Fruit fly (Drosophila melanogaster) whole organism, prepupa: Measurements from ENCODE around the gene CG8292.

ENCODE experiments used
- Blimp-1 ChIP-seq: fragments of 200-800 bp; sonication (Bioruptor generic); optimal IDR thresholded peaks from 3 replicates; lab custom pipeline; 2017; ENCODE audit warnings: missing biosample characterization, missing genetic modification characterization, mild to moderate bottlenecking, moderate library complexity, missing genetic modification reagents
- CG10631 ChIP-seq: fragments of 200-800 bp; sonication (Bioruptor generic); optimal IDR thresholded peaks from 2 replicates; lab custom pipeline; 2016; ENCODE audit warnings: missing biosample characterization, missing genetic modification characterization
- CG11762 ChIP-seq: fragments of 200-800 bp; sonication (Bioruptor generic); optimal IDR thresholded peaks from 3 replicates; lab custom pipeline; 2016; ENCODE audit warnings: missing biosample characterization, missing genetic modification characterization; ENCODE audit not compliant: insufficient read depth
- CG11902 ChIP-seq: fragments of 200-800 bp; sonication (Bioruptor generic); optimal IDR thresholded peaks from 3 replicates; lab custom pipeline; 2016; ENCODE audit warnings: missing biosample characterization, missing genetic modification characterization
- CG16779 ChIP-seq: fragments of 200-800 bp; sonication (Bioruptor generic); optimal IDR thresholded peaks from 3 replicates; lab custom pipeline; 2017; ENCODE audit warnings: missing biosample characterization, mild to moderate bottlenecking, missing genetic modification characterization
- CG3032 ChIP-seq: fragments of 200-800 bp; optimal IDR thresholded peaks from 2 replicates; lab custom pipeline; 2019; ENCODE audit warnings: missing biosample characterization, mild to moderate bottlenecking, missing genetic modification characterization, moderate library complexity
- CG32006 ChIP-seq: fragments of 200-800 bp; sonication (Bioruptor generic); optimal IDR thresholded peaks from 3 replicates; lab custom pipeline; 2017; ENCODE audit warnings: missing biosample characterization, mild to moderate bottlenecking, missing genetic modification characterization
- CG4318 ChIP-seq: fragments of 200-800 bp; sonication (Bioruptor generic); optimal IDR thresholded peaks from 3 replicates; lab custom pipeline; 2017; ENCODE audit warnings: missing biosample characterization, mild to moderate bottlenecking, missing genetic modification characterization
- CG6163 ChIP-seq: fragments of 200-800 bp; sonication (Bioruptor generic); IDR thresholded peaks from 3 replicates; pipeline ENCODE4 v1.3.6; 2022; ENCODE audit warnings: missing biosample characterization, missing genetic modification characterization
- CG6792 ChIP-seq: fragments of 200-800 bp; sonication (Bioruptor generic); optimal IDR thresholded peaks from 3 replicates; lab custom pipeline; 2016; ENCODE audit warnings: missing biosample characterization, missing genetic modification characterization
- CG6808 ChIP-seq: fragments of 200-800 bp; sonication (Bioruptor generic); optimal IDR thresholded peaks from 3 replicates; lab custom pipeline; 2017; ENCODE audit warnings: missing biosample characterization, missing genetic modification characterization, mild to moderate bottlenecking, moderate library complexity, missing genetic modification reagents
- CG6854 ChIP-seq: fragments of 200-800 bp; sonication (Bioruptor generic); optimal IDR thresholded peaks from 2 replicates; lab custom pipeline; 2017; ENCODE audit warnings: missing biosample characterization, mild to moderate bottlenecking, missing genetic modification characterization
- CG8632 ChIP-seq: fragments of 200-800 bp; sonication (Bioruptor generic); optimal IDR thresholded peaks from 3 replicates; lab custom pipeline; 2016; ENCODE audit warnings: missing biosample characterization, missing genetic modification characterization
- Eip75B ChIP-seq: fragments of 200-800 bp; sonication (Bioruptor generic); optimal IDR thresholded peaks from 3 replicates; lab custom pipeline; 2016; ENCODE audit warnings: missing biosample characterization, missing genetic modification characterization
- Eip93F ChIP-seq: fragments of 200-800 bp; sonication (Bioruptor generic); optimal IDR thresholded peaks from 2 replicates; lab custom pipeline; 2016; ENCODE audit warnings: missing biosample characterization, mild to moderate bottlenecking, missing genetic modification characterization
- Ets96B ChIP-seq: fragments of 200-800 bp; optimal IDR thresholded peaks from 2 replicates; lab custom pipeline; 2019; ENCODE audit warnings: missing biosample characterization, mild to moderate bottlenecking, missing genetic modification characterization, moderate library complexity
- Gug ChIP-seq: fragments of 200-800 bp; sonication (Bioruptor generic); IDR thresholded peaks from 2 replicates; pipeline ENCODE4 v1.3.6; 2022; ENCODE audit warnings: missing biosample characterization, missing genetic modification characterization
- Hr38 ChIP-seq: sonication (Bioruptor generic); optimal IDR thresholded peaks from 2 replicates; lab custom pipeline; 2016; ENCODE audit warnings: missing biosample characterization, missing genetic modification characterization
- Hr39 ChIP-seq: fragments of 200-800 bp; sonication (Bioruptor generic); optimal IDR thresholded peaks from 2 replicates; lab custom pipeline; 2016; ENCODE audit warnings: missing biosample characterization, missing genetic modification characterization
- Smox ChIP-seq: fragments of 200-800 bp; sonication (Bioruptor generic); optimal IDR thresholded peaks from 3 replicates; lab custom pipeline; 2016; ENCODE audit warnings: missing biosample characterization, missing genetic modification characterization
- Sox15 ChIP-seq: fragments of 200-800 bp; sonication (Bioruptor generic); optimal IDR thresholded peaks from 3 replicates; lab custom pipeline; 2016; ENCODE audit warnings: missing biosample characterization, missing genetic modification characterization
- achi ChIP-seq: fragments of 200-800 bp; sonication (Bioruptor generic); optimal IDR thresholded peaks from 3 replicates; lab custom pipeline; 2016; ENCODE audit warnings: missing biosample characterization, missing genetic modification characterization
- cyc ChIP-seq: fragments of 200-800 bp; sonication (Bioruptor generic); optimal IDR thresholded peaks from 3 replicates; lab custom pipeline; 2016; ENCODE audit warnings: missing biosample characterization, missing genetic modification characterization
- dac ChIP-seq: fragments of 200-800 bp; sonication (Bioruptor generic); optimal IDR thresholded peaks from 2 replicates; lab custom pipeline; 2017; ENCODE audit warnings: missing biosample characterization, mild to moderate bottlenecking, missing genetic modification characterization
- dsx ChIP-seq: fragments of 200-800 bp; optimal IDR thresholded peaks from 3 replicates; lab custom pipeline; 2019; ENCODE audit warnings: missing biosample characterization, mild to moderate bottlenecking, missing genetic modification characterization, moderate library complexity; ENCODE audit not compliant: poor library complexity, severe bottlenecking
- eg ChIP-seq: fragments of 200-800 bp; sonication (Bioruptor generic); IDR thresholded peaks from 3 replicates; pipeline ENCODE4 v1.3.6; 2022; ENCODE audit warnings: missing biosample characterization, missing genetic modification characterization
- esn ChIP-seq: fragments of 200-800 bp; sonication (Bioruptor generic); optimal IDR thresholded peaks from 2 replicates; lab custom pipeline; 2016; ENCODE audit warnings: missing biosample characterization, mild to moderate bottlenecking, missing genetic modification characterization, moderate library complexity
- fd85E ChIP-seq: fragments of 200-800 bp; sonication (Bioruptor generic); optimal IDR thresholded peaks from 3 replicates; lab custom pipeline; 2016; ENCODE audit warnings: missing biosample characterization, missing genetic modification characterization
- fkh ChIP-seq: fragments of 200-800 bp; sonication (Bioruptor generic); optimal IDR thresholded peaks from 3 replicates; lab custom pipeline; 2017; ENCODE audit warnings: missing biosample characterization, mild to moderate bottlenecking, missing genetic modification characterization, moderate library complexity
- net ChIP-seq: fragments of 200-800 bp; sonication (Bioruptor generic); optimal IDR thresholded peaks from 3 replicates; lab custom pipeline; 2016; ENCODE audit warnings: missing biosample characterization, missing genetic modification characterization
- pdm3 ChIP-seq: fragments of 200-800 bp; sonication (Bioruptor generic); optimal IDR thresholded peaks from 3 replicates; lab custom pipeline; 2016; ENCODE audit warnings: missing biosample characterization, missing genetic modification characterization
- salr ChIP-seq, 2 experiments: fragments of 200-800 bp; sonication (Bioruptor generic); optimal IDR thresholded peaks; 3 replicates each; lab custom pipeline; 2016 to 2018; ENCODE audit warnings: missing biosample characterization in 2 of 2, missing genetic modification characterization in 2 of 2, mild to moderate bottlenecking in 1 of 2
- svp ChIP-seq: fragments of 200-800 bp; sonication (Bioruptor generic); peaks from one replicate; lab custom pipeline; 2016; ENCODE audit warnings: missing biosample characterization, missing genetic modification characterization
- topi ChIP-seq: fragments of 200-800 bp; sonication (Bioruptor generic); optimal IDR thresholded peaks from 3 replicates; lab custom pipeline; 2016; ENCODE audit warnings: missing biosample characterization, missing genetic modification characterization

CG8292 gene

dm6 chr2L:8196757-8197530 lies 20.9 kb downstream of the CG8292 start, which contains the start of the genes CG8475 and CG8460:
Gene CG8475 (minus strand): TSS chr2L:8196918.
Gene CG8460 (plus strand): TSS chr2L:8197193.
- TF ChIP-seq CG4318 (GFP tag; lab: Kevin White, UChicago) (no peak), CG11902 (GFP tag; lab: Kevin White, UChicago) (no peak), Blimp-1 (GFP tag; lab: Kevin White, UChicago) (no peak), salr (GFP tag; optimal IDR thresholded peaks at IDR 0.05; lab: Kevin White, UChicago) (no peak), dac (GFP tag; lab: Kevin White, UChicago) (no peak), Eip75B (GFP tag; lab: Kevin White, UChicago) (no peak), CG11762 (no peak), fd85E (GFP tag; lab: Kevin White, UChicago) (no peak), CG3032 (tag; lab: Kevin White, UChicago) (no peak), fkh (GFP tag; lab: Kevin White, UChicago) (no peak), CG6792 (GFP tag; lab: Kevin White, UChicago) (no peak), eg (no peak), Eip93F (no peak), Ets96B (tag; lab: Kevin White, UChicago) (no peak), Sox15 (GFP tag; lab: Kevin White, UChicago) (no peak), CG6808 (GFP tag; lab: Kevin White, UChicago) (no peak), Smox (GFP tag; lab: Kevin White, UChicago) (no peak), CG16779 (tag; lab: Kevin White, UChicago) (no peak)

- TF ChIP-seq esn (GFP tag; lab: Kevin White, UChicago): no peak
- TF ChIP-seq CG3032 (tag; lab: Kevin White, UChicago): no peak
- peak; percentile 99 for TF ChIP-seq svp (GFP tag; lab: Kevin White, UChicago)
- TF ChIP-seq Smox (GFP tag; lab: Kevin White, UChicago): no peak
- no peak for TF ChIP-seq CG8632
- no peak for TF ChIP-seq CG6854 (GFP tag; lab: Kevin White, UChicago)
- TF ChIP-seq CG16779 (tag; lab: Kevin White, UChicago): no peak
Measured at dm6 chr2L:8195722-8196323, 22.0 kb downstream of the CG8292 start.

dm6 chr2L:8190681-8191080 lies 27.1 kb downstream of the CG8292 start, which contains the start of gene CG34134:
Gene CG34134 (minus strand): TSS chr2L:8190781.
- TF ChIP-seq achi (no peak), Sox15 (GFP tag; lab: Kevin White, UChicago) (no peak), pdm3 (no peak), CG16779 (tag; lab: Kevin White, UChicago) (no peak), Hr39 (no peak), Hr38 (GFP tag; lab: Kevin White, UChicago) (no peak), net (GFP tag; lab: Kevin White, UChicago) (no peak), cyc (GFP tag; lab: Kevin White, UChicago) (no peak), CG6854 (GFP tag; lab: Kevin White, UChicago) (no peak), topi (no peak), CG10631 (no peak), CG32006 (GFP tag; lab: Kevin White, UChicago) (no peak), dsx (no peak), fkh (GFP tag; lab: Kevin White, UChicago) (no peak), Eip75B (GFP tag; lab: Kevin White, UChicago) (no peak), dac (GFP tag; lab: Kevin White, UChicago) (no peak), CG6163 (GFP tag; lab: Robert Waterston, UW) (no peak), Gug (GFP tag; lab: Robert Waterston, UW) (no peak)
